Worm (Caenorhabditis elegans): ENCODE results near the gene F09G8.7.

ce11 chrIII:8240948-8241347, 27.2 kb downstream of the F09G8.7 start:
- TF ChIP-seq pax-1 (tag; optimal IDR thresholded peaks at IDR 0.05) (no peak), nhr-11 (tag; optimal IDR thresholded peaks at IDR 0.05) (no peak), elt-2 (tag; optimal IDR thresholded peaks at IDR 0.05) (no peak), tbx-2 (tag; optimal IDR thresholded peaks at IDR 0.05) (no peak), unc-86 (tag; optimal IDR thresholded peaks at IDR 0.05) (no peak), T23F11.4 (GFP tag; optimal IDR thresholded peaks at IDR 0.05) (no peak), eyg-1 (tag; optimal IDR thresholded peaks at IDR 0.05) (no peak), odd-2 (tag; optimal IDR thresholded peaks at IDR 0.05) (no peak), fkh-10 (GFP tag; optimal IDR thresholded peaks at IDR 0.05) (no peak), dmd-4 (tag; optimal IDR thresholded peaks at IDR 0.05; ENCODE audit: borderline replicate concordance) (no peak), ceh-34 (tag; optimal IDR thresholded peaks at IDR 0.05) (no peak), ceh-14 (tag; optimal IDR thresholded peaks at IDR 0.05) (no peak), pag-3 (tag; optimal IDR thresholded peaks at IDR 0.05; ENCODE audit: borderline replicate concordance) (no peak)
